Worm (Caenorhabditis elegans): Measurements from ENCODE around the gene rgs-11.

ce11 chrX:15003891-15004550 is 39.7 kb downstream of the rgs-11 start, which contains the start of gene slc-25A18.1:
- TF ChIP-seq zag-1 (tag; optimal IDR thresholded peaks at IDR 0.05) = no peak
- TF ChIP-seq ztf-11 (tag; optimal IDR thresholded peaks at IDR 0.05) = no peak
- TF ChIP-seq R02D3.7 (tag; optimal IDR thresholded peaks at IDR 0.05) = no peak
- TF ChIP-seq ama-1 (optimal IDR thresholded peaks at IDR 0.05) = no peak

Data from whole organism, L2 larva.